Fruit fly (Drosophila melanogaster): Measurements from ENCODE around the gene CG34263.

The CG34263 gene

dm6 chr3L:264378-265151 is 1.1 kb downstream of the CG34263 start, which contains the start of the genes Tudor-SN and mRpL17 (continued):
- TF ChIP-seq CG9727 (GFP tag; optimal IDR thresholded peaks at IDR 0.05) (peak; percentile 63), gt (GFP tag; IDR thresholded peaks at IDR 0.05) (no peak), CG31365 (tag; optimal IDR thresholded peaks at IDR 0.05) (no peak), bbx (GFP tag; IDR thresholded peaks at IDR 0.05; ENCODE audit: partially characterized antibody) (peak; percentile 99), HmgD (GFP tag; optimal IDR thresholded peaks at IDR 0.05) (no peak), lab (GFP tag; optimal IDR thresholded peaks at IDR 0.05) (peak; percentile 23), bsh (GFP tag; optimal IDR thresholded peaks at IDR 0.05) (peak in 1 of 2 experiments; percentile 11), CG10654 (GFP tag; optimal IDR thresholded peaks at IDR 0.05) (peak; percentile 15), Deaf1 (tag; optimal IDR thresholded peaks at IDR 0.05) (peak; percentile 58), ato (GFP tag; IDR thresholded peaks at IDR 0.05; ENCODE audit: partially characterized antibody) (peak; percentile 95), Xrp1 (GFP tag; IDR thresholded peaks at IDR 0.05) (no peak; the same call in 1 of the 2 replicates), trh (GFP tag; optimal IDR thresholded peaks at IDR 0.05) (no peak), CG8290 (GFP tag; optimal IDR thresholded peaks at IDR 0.05) (peak; percentile 21), CG8290 (tag; optimal IDR thresholded peaks at IDR 0.05) (peak in 1 of 2 experiments; percentile 35), sisA (GFP tag; IDR thresholded peaks at IDR 0.05) (no peak), CG6791 (GFP tag; IDR thresholded peaks at IDR 0.05; ENCODE audit: partially characterized antibody) (peak; percentile 98), corto (GFP tag; optimal IDR thresholded peaks at IDR 0.05) (peak; percentile 70), mirr (GFP tag; optimal IDR thresholded peaks at IDR 0.05) (peak; percentile 14), CG3281 (GFP tag; optimal IDR thresholded peaks at IDR 0.05) (peak; percentile 31), CG11085 (GFP tag; IDR thresholded peaks at IDR 0.05) (peak; percentile 52; the same call in 1 of the 2 replicates), zen2 (GFP tag; IDR thresholded peaks at IDR 0.05; ENCODE audit: partially characterized antibody) (peak; percentile 96), vnd (GFP tag; IDR thresholded peaks at IDR 0.05; ENCODE audit: partially characterized antibody) (peak; percentile 98), HHEX (GFP tag; optimal IDR thresholded peaks at IDR 0.05) (no peak), CG6683 (GFP tag; optimal IDR thresholded peaks at IDR 0.05) (no peak), rib (GFP tag; IDR thresholded peaks at IDR 0.05) (no peak), usp (GFP tag; optimal IDR thresholded peaks at IDR 0.05) (no peak), ems (GFP tag; optimal IDR thresholded peaks at IDR 0.05) (peak; percentile 32), B-H1 (GFP tag; IDR thresholded peaks at IDR 0.05) (no peak), CG5953 (GFP tag; IDR thresholded peaks at IDR 0.05) (no peak), Opbp (GFP tag; IDR thresholded peaks at IDR 0.05; ENCODE audit: partially characterized antibody) (peak; percentile 98), CG10147 (GFP tag; optimal IDR thresholded peaks at IDR 0.05) (peak; percentile 0), dpn (GFP tag; optimal IDR thresholded peaks at IDR 0.05) (peak; percentile 7 to 37), CG16863 (GFP tag; optimal IDR thresholded peaks at IDR 0.05) (peak; percentile 5), CG17328 (GFP tag; IDR thresholded peaks at IDR 0.05) (0 out of 2 replicates have a peak, but pooled peaks have one; percentile 27), CG32532 (GFP tag; IDR thresholded peaks at IDR 0.05) (peak; percentile 40; the same call in 1 of the 2 replicates), Ravus (GFP tag; IDR thresholded peaks at IDR 0.05) (no peak), Mad (GFP tag; optimal IDR thresholded peaks at IDR 0.05) (no peak), tap (tag; optimal IDR thresholded peaks at IDR 0.05) (no peak), Lhr (GFP tag; optimal IDR thresholded peaks at IDR 0.05) (peak; percentile 29), CG17568 (GFP tag; optimal IDR thresholded peaks at IDR 0.05) (no peak), CG18262 (tag; optimal IDR thresholded peaks at IDR 0.05) (peak; percentile 57), inv (GFP tag; IDR thresholded peaks at IDR 0.05; ENCODE audit: partially characterized antibody) (peak; percentile 98), NfI (GFP tag; optimal IDR thresholded peaks at IDR 0.05) (peak; percentile 24), lov (optimal IDR thresholded peaks at IDR 0.05) (no peak), lov (GFP tag; IDR thresholded peaks at IDR 0.05) (no peak), CG8388 (GFP tag; optimal IDR thresholded peaks at IDR 0.05) (peak; percentile 9), ro (GFP tag; IDR thresholded peaks at IDR 0.05) (no peak), CG1529 (GFP tag; optimal IDR thresholded peaks at IDR 0.05) (no peak), ewg (GFP tag; optimal IDR thresholded peaks at IDR 0.05) (peak; percentile 44)

Data from whole organism, embryonic.